Fruit fly (Drosophila melanogaster) whole organism, adult: Measurements from ENCODE around the gene CG15638.

Source experiments
- CG11617 ChIP-seq: fragments of 200-800 bp; sonication (Bioruptor generic); optimal IDR thresholded peaks from 2 replicates; lab custom pipeline; 2017; ENCODE audit warnings: mild to moderate bottlenecking, missing biosample characterization, missing genetic modification reagents, missing genetic modification characterization
- CG12768 ChIP-seq: fragments of 200-800 bp; sonication (Bioruptor generic); optimal IDR thresholded peaks from 2 replicates; lab custom pipeline; 2017; ENCODE audit warnings: missing biosample characterization, missing genetic modification characterization, mild to moderate bottlenecking, moderate library complexity, missing genetic modification reagents
- CG14711 ChIP-seq: fragments of 200-800 bp; sonication (Bioruptor generic); optimal IDR thresholded peaks from 2 replicates; lab custom pipeline; 2018; ENCODE audit warnings: missing biosample characterization, mild to moderate bottlenecking, missing genetic modification characterization, moderate library complexity
- CG1620 ChIP-seq: fragments of 200-800 bp; sonication (Bioruptor generic); optimal IDR thresholded peaks from 2 replicates; lab custom pipeline; 2016; ENCODE audit warnings: missing biosample characterization, missing genetic modification characterization
- CG33017 ChIP-seq: fragments of 200-800 bp; sonication (Bioruptor generic); optimal IDR thresholded peaks from 2 replicates; lab custom pipeline; 2018; ENCODE audit warnings: missing biosample characterization, mild to moderate bottlenecking, missing genetic modification characterization, moderate library complexity
- CG5204 ChIP-seq: fragments of 200-800 bp; sonication (Bioruptor generic); optimal IDR thresholded peaks from 2 replicates; lab custom pipeline; 2016; ENCODE audit warnings: missing biosample characterization, missing genetic modification characterization
- CG7045 ChIP-seq: fragments of 200-800 bp; sonication (Bioruptor generic); optimal IDR thresholded peaks from 2 replicates; lab custom pipeline; 2017; ENCODE audit warnings: missing biosample characterization, mild to moderate bottlenecking, missing genetic modification characterization
- CG7101 ChIP-seq: fragments of 200-800 bp; sonication (Bioruptor generic); optimal IDR thresholded peaks from 2 replicates; lab custom pipeline; 2018; ENCODE audit warnings: missing biosample characterization, mild to moderate bottlenecking, missing genetic modification characterization, moderate library complexity
- Clk ChIP-seq: fragments of 200-800 bp; sonication (Bioruptor generic); optimal IDR thresholded peaks from 2 replicates; lab custom pipeline; 2017; ENCODE audit warnings: missing biosample characterization, missing genetic modification characterization
- Crg-1 ChIP-seq: fragments of 200-800 bp; sonication (Bioruptor generic); optimal IDR thresholded peaks from 2 replicates; lab custom pipeline; 2016; ENCODE audit warnings: missing biosample characterization, missing genetic modification characterization
- Hr96 ChIP-seq: fragments of 200-800 bp; sonication (Bioruptor generic); optimal IDR thresholded peaks from 2 replicates; lab custom pipeline; 2016; ENCODE audit warnings: missing biosample characterization, missing genetic modification characterization
- Mnt ChIP-seq: fragments of 200-800 bp; sonication (Bioruptor generic); optimal IDR thresholded peaks from 2 replicates; lab custom pipeline; 2016; ENCODE audit warnings: missing biosample characterization, mild to moderate bottlenecking, missing genetic modification characterization
- bab1 ChIP-seq: fragments of 200-800 bp; sonication (Bioruptor generic); optimal IDR thresholded peaks from 3 replicates; lab custom pipeline; 2019; ENCODE audit warnings: missing biosample characterization, mild to moderate bottlenecking, missing genetic modification characterization, moderate library complexity
- cic ChIP-seq: fragments of 200-800 bp; sonication (Bioruptor generic); optimal IDR thresholded peaks from 2 replicates; lab custom pipeline; 2017; ENCODE audit warnings: missing biosample characterization, mild to moderate bottlenecking, missing genetic modification characterization, moderate library complexity
- cnc ChIP-seq, 2 experiments: fragments of >200 bp; optimal IDR thresholded peaks; 2 replicates each; lab custom pipeline; 2017
- kay ChIP-seq: fragments of 200-800 bp; sonication (Bioruptor generic); peaks from one replicate; lab custom pipeline; 2016; ENCODE audit warnings: missing biosample characterization, missing genetic modification characterization, borderline replicate concordance
- ovo ChIP-seq: fragments of 200-800 bp; sonication (Bioruptor generic); optimal IDR thresholded peaks from 2 replicates; lab custom pipeline; 2016; ENCODE audit warnings: missing biosample characterization, missing genetic modification characterization
- pad ChIP-seq: fragments of 200-800 bp; sonication (Bioruptor generic); optimal IDR thresholded peaks from 3 replicates; lab custom pipeline; 2017; ENCODE audit warnings: missing biosample characterization, missing genetic modification characterization, mild to moderate bottlenecking, moderate library complexity, missing genetic modification reagents
- tj ChIP-seq: fragments of 200-800 bp; sonication (Bioruptor generic); optimal IDR thresholded peaks from 3 replicates; lab custom pipeline; 2017; ENCODE audit warnings: missing biosample characterization, mild to moderate bottlenecking, missing genetic modification characterization, moderate library complexity
- toe ChIP-seq: fragments of 200-800 bp; sonication (Bioruptor generic); optimal IDR thresholded peaks from 2 replicates; lab custom pipeline; 2016; ENCODE audit warnings: missing biosample characterization, missing genetic modification characterization

The CG15638 gene

dm6 chr2L:13512182-13513032, 23.2 kb downstream of the CG15638 start:
- TF ChIP-seq cnc (optimal IDR thresholded peaks at IDR 0.05; lab: Kevin White, UChicago) (no peak), pad (GFP tag; lab: Kevin White, UChicago) (peak; percentile 16), Clk (GFP tag; lab: Kevin White, UChicago) (no peak), CG1620 (no peak), Crg-1 (GFP tag; lab: Kevin White, UChicago) (no peak), CG7101 (peak; percentile 62), tj (GFP tag; lab: Kevin White, UChicago) (no peak), CG7045 (peak; percentile 23), CG33017 (tag; lab: Kevin White, UChicago) (peak; percentile 71), bab1 (GFP tag; lab: Kevin White, UChicago) (peak; percentile 43), CG14711 (tag; lab: Kevin White, UChicago) (peak; percentile 57), Mnt (GFP tag; lab: Kevin White, UChicago) (peak; percentile 4), Hr96 (GFP tag; lab: Kevin White, UChicago) (peak; percentile 59), CG5204 (GFP tag; lab: Kevin White, UChicago) (peak; percentile 22), CG12768 (GFP tag; lab: Kevin White, UChicago) (peak; percentile 10), ovo (GFP tag; lab: Kevin White, UChicago) (peak; percentile 99), CG11617 (GFP tag; lab: Kevin White, UChicago) (peak; percentile 41), kay (GFP tag; lab: Kevin White, UChicago) (peak; percentile 94), toe (GFP tag; lab: Kevin White, UChicago) (no peak), cic (GFP tag; lab: Kevin White, UChicago) (no peak)

dm6 chr2L:13510870-13511867, 24.4 kb downstream of the CG15638 start:
- TF ChIP-seq CG5204 (GFP tag; lab: Kevin White, UChicago) (no peak), tj (GFP tag; lab: Kevin White, UChicago) (peak; percentile 96), Clk (GFP tag; lab: Kevin White, UChicago) (no peak), bab1 (GFP tag; lab: Kevin White, UChicago) (peak; percentile 46), Crg-1 (GFP tag; lab: Kevin White, UChicago) (no peak), cic (GFP tag; lab: Kevin White, UChicago) (peak; percentile 41), Hr96 (GFP tag; lab: Kevin White, UChicago) (no peak), CG7045 (no peak), Mnt (GFP tag; lab: Kevin White, UChicago) (peak; percentile 15), kay (GFP tag; lab: Kevin White, UChicago) (peak; percentile 86), pad (GFP tag; lab: Kevin White, UChicago) (no peak), CG12768 (GFP tag; lab: Kevin White, UChicago) (peak; percentile 12), CG7101 (no peak), cnc (optimal IDR thresholded peaks at IDR 0.05; lab: Kevin White, UChicago) (no peak), CG1620 (no peak), toe (GFP tag; lab: Kevin White, UChicago) (no peak), ovo (GFP tag; lab: Kevin White, UChicago) (no peak), CG14711 (tag; lab: Kevin White, UChicago) (no peak), CG11617 (GFP tag; lab: Kevin White, UChicago) (no peak), CG33017 (tag; lab: Kevin White, UChicago) (no peak)

dm6 chr2L:13509533-13510240, 25.9 kb downstream of the CG15638 start:
- TF ChIP-seq pad (GFP tag; lab: Kevin White, UChicago) (no peak), Hr96 (GFP tag; lab: Kevin White, UChicago) (no peak), bab1 (GFP tag; lab: Kevin White, UChicago) (peak; percentile 3), tj (GFP tag; lab: Kevin White, UChicago) (peak; percentile 82), ovo (GFP tag; lab: Kevin White, UChicago) (no peak), CG33017 (tag; lab: Kevin White, UChicago) (no peak), Crg-1 (GFP tag; lab: Kevin White, UChicago) (no peak)

dm6 chr2L:13500416-13500815, 35.2 kb downstream of the CG15638 start:
- TF ChIP-seq CG1620, result no peak

- no peak for TF ChIP-seq CG7045
- TF ChIP-seq CG7101, result no peak
- no peak for TF ChIP-seq CG1620
- TF ChIP-seq bab1 (GFP tag; lab: Kevin White, UChicago), result no peak
- no peak for TF ChIP-seq CG5204 (GFP tag; lab: Kevin White, UChicago)
- TF ChIP-seq CG14711 (tag; lab: Kevin White, UChicago), result no peak
- no peak for TF ChIP-seq kay (GFP tag; lab: Kevin White, UChicago)
- TF ChIP-seq cic (GFP tag; lab: Kevin White, UChicago), result no peak
- no peak for TF ChIP-seq CG11617 (GFP tag; lab: Kevin White, UChicago)
- TF ChIP-seq tj (GFP tag; lab: Kevin White, UChicago), result no peak
These were observed 37.7 kb downstream of the CG15638 start for dm6 chr2L:13497915-13498314.
